Worm (Caenorhabditis elegans) whole organism, young adult: Measurements from ENCODE around the gene rmd-6.

Experiments used
- B0336.3 ChIP-seq: fragments of 200-800 bp; sonication (Bioruptor generic); IDR thresholded peaks from 2 replicates; pipeline ENCODE4 v1.3.6; 2022; ENCODE audit warnings: missing genetic modification characterization, missing compliant biosample characterization
- F10E7.11 ChIP-seq: sonication (generic microtip); optimal IDR thresholded peaks from 2 replicates; lab custom pipeline; 2017; ENCODE audit warnings: mild to moderate bottlenecking, missing genetic modification characterization, moderate library complexity, missing compliant biosample characterization
- cebp-2 ChIP-seq: fragments of 200-800 bp; sonication (Bioruptor generic); IDR thresholded peaks from 2 replicates; pipeline ENCODE4 v1.3.6; 2022; ENCODE audit warnings: missing genetic modification characterization, missing compliant biosample characterization
- ceh-40 ChIP-seq: fragments of 200-800 bp; sonication (Bioruptor generic); IDR thresholded peaks from 2 replicates; pipeline ENCODE4 v1.3.6; 2022; ENCODE audit warnings: missing genetic modification characterization, missing compliant biosample characterization
- dpl-1 ChIP-seq: fragments of 150-350 bp; optimal IDR thresholded peaks from 2 replicates; lab custom pipeline; 2014; ENCODE audit warnings: missing biosample characterization, missing genetic modification reagents, missing genetic modification characterization
- lsy-27 ChIP-seq: sonication (generic microtip); optimal IDR thresholded peaks from 2 replicates; lab custom pipeline; 2017; ENCODE audit warnings: missing genetic modification characterization, mild to moderate bottlenecking, missing compliant biosample characterization, antibody characterized with exemption, missing genotype, borderline replicate concordance; ENCODE audit not compliant: insufficient read depth
- madf-6 ChIP-seq: fragments of 200-800 bp; sonication (Bioruptor generic); IDR thresholded peaks from 2 replicates; pipeline ENCODE4 v1.3.6; 2022; ENCODE audit warnings: missing genetic modification reagents, missing genetic modification characterization, missing compliant biosample characterization
- nhr-90 ChIP-seq: sonication (generic microtip); optimal IDR thresholded peaks from 2 replicates; lab custom pipeline; 2016; ENCODE audit warnings: missing genotype, mild to moderate bottlenecking, missing genetic modification characterization, missing compliant biosample characterization
- pha-4 ChIP-seq: fragments of 150-350 bp; sonication (generic microtip); optimal IDR thresholded peaks from 2 replicates; lab custom pipeline; 2014; ENCODE audit warnings: missing biosample characterization, missing genetic modification reagents, missing genetic modification characterization
- rcor-1 ChIP-seq: fragments of 200-800 bp; sonication (Bioruptor generic); IDR thresholded peaks from 2 replicates; pipeline ENCODE4 v1.3.6; 2022; ENCODE audit warnings: missing genetic modification reagents, missing genetic modification characterization, missing compliant biosample characterization
- sea-2 ChIP-seq: fragments of 200-800 bp; sonication (Bioruptor generic); IDR thresholded peaks from 2 replicates; pipeline ENCODE4 v1.3.6; 2022; ENCODE audit warnings: missing genetic modification characterization, missing compliant biosample characterization
- unc-62 ChIP-seq: fragments of 150-350 bp; optimal IDR thresholded peaks from 2 replicates; lab custom pipeline; 2014; ENCODE audit warnings: missing biosample characterization, missing genetic modification reagents, missing genetic modification characterization
- ztf-22 ChIP-seq: fragments of 200-800 bp; sonication (Bioruptor generic); optimal IDR thresholded peaks from 2 replicates; lab custom pipeline; 2018; ENCODE audit warnings: mild to moderate bottlenecking, missing genetic modification characterization, moderate library complexity, missing compliant biosample characterization
- ztf-6 ChIP-seq: fragments of 200-800 bp; sonication (Bioruptor generic); IDR thresholded peaks from 2 replicates; pipeline ENCODE4 v1.3.6; 2022; ENCODE audit warnings: missing genetic modification reagents, missing genetic modification characterization, missing compliant biosample characterization

ce11 chrIV:5090993-5091793 lies 22.5 kb downstream of the rmd-6 start, which contains the start of the genes snpn-1 and C02B10.4:
- TF ChIP-seq rcor-1 (GFP tag; lab: Robert Waterston, UW) (no peak), ztf-6 (no peak), lsy-27 (no peak), ceh-40 (GFP tag; lab: Robert Waterston, UW) (no peak), nhr-90 (no peak), B0336.3 (no peak), cebp-2 (GFP tag; lab: Robert Waterston, UW) (no peak), dpl-1 (no peak), madf-6 (no peak), sea-2 (GFP tag; lab: Robert Waterston, UW) (no peak), unc-62 (GFP tag; lab: Kevin White, UChicago) (no peak), pha-4 (tag; lab: Kevin White, UChicago) (no peak), F10E7.11 (tag; lab: Kevin White, UChicago) (no peak), ztf-22 (GFP tag; lab: Kevin White, UChicago) (no peak)
